Worm (Caenorhabditis elegans) whole organism, midembryonic: ENCODE results near the gene Y81B9A.2.

Experiments
- T22C8.4 ChIP-seq: fragments of 200-800 bp; sonication (Bioruptor generic); IDR thresholded peaks from 2 replicates; pipeline ENCODE4 v1.3.6; 2022; ENCODE audit warnings: missing genetic modification characterization, missing compliant biosample characterization
- flt-1 ChIP-seq: fragments of 200-800 bp; sonication (Bioruptor generic); IDR thresholded peaks from 2 replicates; pipeline ENCODE4 v1.3.6; 2022; ENCODE audit warnings: missing genetic modification characterization, missing compliant biosample characterization
- klf-2 ChIP-seq: fragments of 200-800 bp; sonication (Bioruptor generic); conservative IDR thresholded peaks from 2 replicates; pipeline ENCODE4 v1.3.6; 2022; ENCODE audit warnings: missing genetic modification reagents, missing genetic modification characterization, missing compliant biosample characterization
- med-1 ChIP-seq: sonication (generic microtip); optimal IDR thresholded peaks from 2 replicates; lab custom pipeline; 2017; ENCODE audit warnings: missing genetic modification characterization, mild to moderate bottlenecking, missing compliant biosample characterization, antibody characterized with exemption, missing genetic modification reagents; ENCODE audit not compliant: insufficient read depth
- tab-1 ChIP-seq: fragments of 200-800 bp; sonication (Bioruptor generic); IDR thresholded peaks from 2 replicates; pipeline ENCODE4 v1.3.6; 2022; ENCODE audit warnings: missing genetic modification characterization, missing compliant biosample characterization

ce11 chrX:9228441-9228840 is 44.5 kb downstream of the Y81B9A.2 start:
- TF ChIP-seq klf-2 (GFP tag; lab: Robert Waterston, UW) (no peak), tab-1 (GFP tag; lab: Robert Waterston, UW) (no peak), flt-1 (no peak), T22C8.4 (no peak), med-1 (GFP tag; lab: Kevin White, UChicago) (no peak)
